Fruit fly (Drosophila melanogaster) S2 (cell line): ENCODE measurements around the gene CG32225.

ENCODE experiments used
- CG8478 ChIP-seq: fragments of >200 bp; optimal IDR thresholded peaks from 2 replicates; lab custom pipeline; 2018
- CTCF ChIP-seq, 2 experiments: fragments of >200 bp; optimal IDR thresholded peaks; 2 replicates each; lab custom pipeline; 2018

DNA sequence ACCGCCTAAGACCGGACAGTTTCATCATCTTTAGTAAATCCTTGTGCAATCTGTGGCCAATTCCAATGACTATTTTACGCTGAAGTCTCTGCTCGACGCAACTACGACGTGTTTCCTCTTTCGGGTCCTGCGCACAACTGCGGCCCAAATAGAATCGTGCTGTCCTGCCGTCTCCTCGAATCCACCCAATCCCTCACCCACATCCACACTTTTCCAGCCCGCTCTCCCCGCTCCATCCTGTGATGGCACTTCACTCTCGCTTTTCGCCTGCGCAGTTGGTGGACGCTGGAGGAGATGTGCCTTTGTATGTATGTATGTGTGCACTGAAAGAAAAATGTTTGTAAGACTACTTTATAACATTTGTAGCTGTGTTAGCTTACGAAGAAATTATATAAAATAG, at the start of gene CG32225:
- TF ChIP-seq CTCF (optimal IDR thresholded peaks at IDR 0.05; lab: Kevin White, UChicago) (no peak), CG8478 (lab: Kevin White, UChicago) (no peak)
